Worm (Caenorhabditis elegans): ENCODE results near the gene twk-4.

DNA sequence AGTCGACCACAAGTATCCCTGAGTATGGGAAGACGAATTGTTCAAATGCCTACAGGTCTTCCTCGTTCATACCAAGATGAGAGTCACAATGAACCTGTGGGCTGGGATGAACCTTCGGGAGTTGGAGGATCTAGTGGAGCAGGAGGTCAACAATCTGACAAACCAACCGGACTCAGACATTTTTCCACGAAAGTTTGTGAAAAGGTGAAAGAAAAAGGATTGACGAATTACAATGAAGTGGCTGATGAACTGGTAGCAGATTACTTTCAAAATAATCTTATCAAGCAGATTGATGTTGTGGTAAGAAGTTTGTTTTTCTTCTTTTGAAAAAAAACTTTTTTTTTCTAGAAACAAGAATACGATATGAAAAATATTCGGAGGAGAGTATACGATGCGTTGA, 24.0 kb downstream of the twk-4 start:
- TF ChIP-seq skn-1 (tag; optimal IDR thresholded peaks at IDR 0.05) = no peak
- no peak for TF ChIP-seq dmd-9 (GFP tag; IDR thresholded peaks at IDR 0.05)
- TF ChIP-seq cey-2 (tag; optimal IDR thresholded peaks at IDR 0.05; ENCODE audit: borderline replicate concordance, insufficient read depth) = no peak
